Fruit fly (Drosophila melanogaster) whole organism, embryonic: ENCODE data around the gene CG9586.
A peak's percentile ranks its signal among the peaks of the same experiment; 100 is the strongest.

Experiments
- ATbp ChIP-seq: fragments of 200-800 bp; sonication (Bioruptor generic); optimal IDR thresholded peaks from 2 replicates; lab custom pipeline; 2017; ENCODE audit warnings: missing biosample characterization, mild to moderate bottlenecking, missing genetic modification characterization, missing genetic modification reagents
- Adf1 ChIP-seq: fragments of 200-800 bp; sonication (Bioruptor generic); IDR thresholded peaks from 2 replicates; pipeline ENCODE4 v1.3.6; 2022; ENCODE audit warnings: missing biosample characterization, missing genetic modification characterization
- CG10267 ChIP-seq: fragments of 200-800 bp; sonication (Bioruptor generic); optimal IDR thresholded peaks from 2 replicates; lab custom pipeline; 2018; ENCODE audit warnings: missing biosample characterization, mild to moderate bottlenecking, missing genetic modification characterization, moderate library complexity
- CG10274 ChIP-seq: fragments of 200-800 bp; sonication (Bioruptor generic); optimal IDR thresholded peaks from 3 replicates; lab custom pipeline; 2017; ENCODE audit warnings: missing biosample characterization, mild to moderate bottlenecking, missing genetic modification characterization
- CG11398 ChIP-seq: fragments of 200-800 bp; sonication (Bioruptor generic); optimal IDR thresholded peaks from 2 replicates; lab custom pipeline; 2016; ENCODE audit warnings: missing biosample characterization, missing genetic modification characterization
- CG12942 ChIP-seq: fragments of 200-800 bp; sonication (Bioruptor generic); optimal IDR thresholded peaks from 3 replicates; lab custom pipeline; 2016; ENCODE audit warnings: missing biosample characterization, missing genetic modification characterization
- CG13775 ChIP-seq: fragments of 200-800 bp; sonication (Bioruptor generic); optimal IDR thresholded peaks from 3 replicates; lab custom pipeline; 2017; ENCODE audit warnings: missing biosample characterization, mild to moderate bottlenecking, missing genetic modification characterization
- CG14667 ChIP-seq: fragments of 200-800 bp; sonication (Bioruptor generic); IDR thresholded peaks from 2 replicates; pipeline ENCODE4 v1.3.6; 2022; ENCODE audit warnings: missing biosample characterization, missing genetic modification characterization
- CG15073 ChIP-seq: fragments of 200-800 bp; sonication (Bioruptor generic); optimal IDR thresholded peaks from 2 replicates; lab custom pipeline; 2016; ENCODE audit warnings: missing biosample characterization, missing genetic modification characterization
- CG1602 ChIP-seq: fragments of 200-800 bp; sonication (Bioruptor generic); optimal IDR thresholded peaks from 3 replicates; lab custom pipeline; 2016; ENCODE audit warnings: missing biosample characterization, missing genetic modification characterization
- CG18262 ChIP-seq: fragments of 200-800 bp; optimal IDR thresholded peaks from 3 replicates; lab custom pipeline; 2019; ENCODE audit warnings: missing biosample characterization, mild to moderate bottlenecking, missing genetic modification characterization, moderate library complexity
- CG2199 ChIP-seq: fragments of 200-800 bp; sonication (Bioruptor generic); IDR thresholded peaks from 3 replicates; pipeline ENCODE4 v1.3.6; 2022; ENCODE audit warnings: missing biosample characterization, missing genetic modification characterization
- CG30020 ChIP-seq: fragments of 200-800 bp; optimal IDR thresholded peaks from 2 replicates; lab custom pipeline; 2019; ENCODE audit warnings: missing biosample characterization, mild to moderate bottlenecking, missing genetic modification characterization, moderate library complexity
- CG34224 ChIP-seq: fragments of 200-800 bp; sonication (Bioruptor generic); IDR thresholded peaks from 3 replicates; pipeline ENCODE4 v1.3.6; 2022; ENCODE audit warnings: missing biosample characterization, missing genetic modification characterization; ENCODE audit not compliant: partially characterized antibody
- CG34422 ChIP-seq: fragments of 200-800 bp; sonication (Bioruptor generic); IDR thresholded peaks from 3 replicates; pipeline ENCODE4 v1.3.6; 2022; ENCODE audit warnings: missing biosample characterization, missing genetic modification characterization
- CG4328 ChIP-seq: fragments of 200-800 bp; sonication (Bioruptor generic); optimal IDR thresholded peaks from 3 replicates; lab custom pipeline; 2017; ENCODE audit warnings: missing biosample characterization, missing genetic modification reagents, missing genetic modification characterization
- CG4730 ChIP-seq: fragments of 200-800 bp; sonication (Bioruptor generic); IDR thresholded peaks from 2 replicates; pipeline ENCODE4 v1.3.6; 2022; ENCODE audit warnings: missing biosample characterization, missing genetic modification characterization
- CG4820 ChIP-seq: fragments of 200-800 bp; sonication (Bioruptor generic); optimal IDR thresholded peaks from 3 replicates; lab custom pipeline; 2016; ENCODE audit warnings: missing biosample characterization, missing genetic modification characterization
- CG6683 ChIP-seq: fragments of 200-800 bp; sonication (Bioruptor generic); optimal IDR thresholded peaks from 2 replicates; lab custom pipeline; 2017; ENCODE audit warnings: missing biosample characterization, mild to moderate bottlenecking, missing genetic modification characterization, missing genetic modification reagents
- CG7963 ChIP-seq: fragments of 200-800 bp; sonication (Bioruptor generic); IDR thresholded peaks from 3 replicates; pipeline ENCODE4 v1.3.6; 2022; ENCODE audit warnings: missing biosample characterization, missing genetic modification characterization; ENCODE audit not compliant: partially characterized antibody
- CG8359 ChIP-seq: fragments of 200-800 bp; sonication (Bioruptor generic); optimal IDR thresholded peaks from 2 replicates; lab custom pipeline; 2017; ENCODE audit warnings: missing biosample characterization, mild to moderate bottlenecking, missing genetic modification characterization, borderline replicate concordance
- CG8478 ChIP-seq: fragments of >200 bp; optimal IDR thresholded peaks from 2 replicates; lab custom pipeline; 2018
- Dbx ChIP-seq: fragments of 200-800 bp; sonication (Bioruptor generic); IDR thresholded peaks from 3 replicates; pipeline ENCODE4 v1.3.6; 2022; ENCODE audit warnings: missing biosample characterization, missing genetic modification characterization
- Dref ChIP-seq: fragments of 200-800 bp; sonication (Bioruptor generic); IDR thresholded peaks from 2 replicates; pipeline ENCODE4 v1.3.6; 2022; ENCODE audit warnings: missing biosample characterization, missing genetic modification characterization
- H15 ChIP-seq: fragments of 200-800 bp; sonication (Bioruptor generic); IDR thresholded peaks from 3 replicates; pipeline ENCODE4 v1.3.6; 2022; ENCODE audit warnings: missing biosample characterization, missing genetic modification characterization
- H2.0 ChIP-seq: fragments of 200-800 bp; sonication (Bioruptor generic); IDR thresholded peaks from 2 replicates; pipeline ENCODE4 v1.3.6; 2022; ENCODE audit warnings: missing biosample characterization, missing genetic modification characterization
- HHEX ChIP-seq: fragments of 200-800 bp; sonication (Bioruptor generic); optimal IDR thresholded peaks from 3 replicates; lab custom pipeline; 2017; ENCODE audit warnings: missing biosample characterization, mild to moderate bottlenecking, missing genetic modification characterization, missing genetic modification reagents
- Hand ChIP-seq: fragments of 200-800 bp; sonication (Bioruptor generic); optimal IDR thresholded peaks from 2 replicates; lab custom pipeline; 2017; ENCODE audit warnings: mild to moderate bottlenecking, missing biosample characterization, missing genetic modification reagents, missing genetic modification characterization
- NFAT ChIP-seq: fragments of 200-800 bp; sonication (Bioruptor generic); IDR thresholded peaks from 2 replicates; pipeline ENCODE4 v1.3.6; 2022; ENCODE audit warnings: missing biosample characterization, missing genetic modification characterization
- Nf-YA ChIP-seq: fragments of 200-800 bp; sonication (Bioruptor generic); IDR thresholded peaks from 2 replicates; pipeline ENCODE4 v1.3.6; 2022; ENCODE audit warnings: missing biosample characterization, missing genetic modification characterization
- Nf-YB ChIP-seq: fragments of 200-800 bp; sonication (Bioruptor generic); optimal IDR thresholded peaks from 3 replicates; lab custom pipeline; 2019; ENCODE audit warnings: missing biosample characterization, mild to moderate bottlenecking, missing genetic modification characterization, moderate library complexity
- Pdp1 ChIP-seq, 2 experiments: fragments of 200-800 bp; sonication (Bioruptor generic); optimal IDR thresholded peaks; 3 replicates each; lab custom pipeline; 2016; ENCODE audit warnings: missing biosample characterization in 2 of 2, missing genetic modification characterization in 2 of 2, mild to moderate bottlenecking in 1 of 2, moderate library complexity in 1 of 2
- Sry-δ ChIP-seq: fragments of 200-800 bp; sonication (Bioruptor generic); optimal IDR thresholded peaks from 2 replicates; lab custom pipeline; 2016; ENCODE audit warnings: missing biosample characterization, missing genetic modification characterization
- btn ChIP-seq: fragments of 200-800 bp; sonication (Bioruptor generic); optimal IDR thresholded peaks from 2 replicates; lab custom pipeline; 2016; ENCODE audit warnings: missing biosample characterization, missing genetic modification characterization
- cas ChIP-seq: fragments of 200-800 bp; sonication (Bioruptor generic); IDR thresholded peaks from 2 replicates; pipeline ENCODE4 v1.3.6; 2022; ENCODE audit warnings: missing biosample characterization, missing genetic modification characterization
- chinmo ChIP-seq: fragments of 200-800 bp; sonication (Bioruptor generic); IDR thresholded peaks from 4 replicates; pipeline ENCODE4 v1.3.6; 2022; ENCODE audit warnings: missing biosample characterization, missing genetic modification characterization; ENCODE audit not compliant: partially characterized antibody
- chm ChIP-seq: fragments of 200-800 bp; sonication (Bioruptor generic); IDR thresholded peaks from 2 replicates; pipeline ENCODE4 v1.3.6; 2022; ENCODE audit warnings: missing biosample characterization, missing genetic modification characterization
- ci ChIP-seq: fragments of 200-800 bp; sonication (Bioruptor generic); IDR thresholded peaks from 3 replicates; pipeline ENCODE4 v1.3.6; 2022; ENCODE audit warnings: missing biosample characterization, missing genetic modification characterization
- dmrt11E ChIP-seq: fragments of 200-800 bp; sonication (Bioruptor generic); optimal IDR thresholded peaks from 3 replicates; lab custom pipeline; 2018; ENCODE audit warnings: missing biosample characterization, mild to moderate bottlenecking, missing genetic modification characterization, moderate library complexity
- dmrt99B ChIP-seq: fragments of 200-800 bp; sonication (Bioruptor generic); optimal IDR thresholded peaks from 2 replicates; lab custom pipeline; 2018; ENCODE audit warnings: missing biosample characterization, mild to moderate bottlenecking, missing genetic modification characterization, moderate library complexity
- gcm2 ChIP-seq: fragments of 200-800 bp; sonication (Bioruptor generic); optimal IDR thresholded peaks from 2 replicates; lab custom pipeline; 2016; ENCODE audit warnings: missing biosample characterization, missing genetic modification characterization
- gfzf ChIP-seq: fragments of 200-800 bp; sonication (Bioruptor generic); optimal IDR thresholded peaks from 2 replicates; lab custom pipeline; 2016; ENCODE audit warnings: missing biosample characterization, mild to moderate bottlenecking, missing genetic modification characterization, moderate library complexity
- grn ChIP-seq: fragments of 200-800 bp; sonication (Bioruptor generic); optimal IDR thresholded peaks from 3 replicates; lab custom pipeline; 2017; ENCODE audit warnings: missing biosample characterization, missing genetic modification characterization
- jumu ChIP-seq: fragments of 200-800 bp; sonication (Bioruptor generic); optimal IDR thresholded peaks from 3 replicates; lab custom pipeline; 2016; ENCODE audit warnings: missing biosample characterization, missing genetic modification characterization
- luna ChIP-seq: fragments of 200-800 bp; sonication (Bioruptor generic); optimal IDR thresholded peaks from 2 replicates; lab custom pipeline; 2016; ENCODE audit warnings: missing biosample characterization, missing genetic modification characterization
- nmo ChIP-seq: fragments of 200-800 bp; sonication (Bioruptor generic); optimal IDR thresholded peaks from 2 replicates; lab custom pipeline; 2018; ENCODE audit warnings: missing biosample characterization, mild to moderate bottlenecking, missing genetic modification characterization, moderate library complexity
- seq ChIP-seq: fragments of 200-800 bp; sonication (Bioruptor generic); IDR thresholded peaks from 2 replicates; pipeline ENCODE4 v1.3.6; 2022; ENCODE audit warnings: missing biosample characterization, missing genetic modification characterization
- slp2 ChIP-seq: fragments of 200-800 bp; sonication (Bioruptor generic); optimal IDR thresholded peaks from 2 replicates; lab custom pipeline; 2016; ENCODE audit warnings: missing biosample characterization, missing genetic modification characterization
- toy ChIP-seq: fragments of 200-800 bp; sonication (Bioruptor generic); IDR thresholded peaks from 2 replicates; pipeline ENCODE4 v1.3.6; 2022; ENCODE audit warnings: missing biosample characterization, missing genetic modification characterization
- vnd ChIP-seq: fragments of 200-800 bp; sonication (Bioruptor generic); IDR thresholded peaks from 3 replicates; pipeline ENCODE4 v1.3.6; 2022; ENCODE audit warnings: missing biosample characterization, missing genetic modification characterization; ENCODE audit not compliant: partially characterized antibody
- zen2 ChIP-seq: fragments of 200-800 bp; sonication (Bioruptor generic); IDR thresholded peaks from 3 replicates; pipeline ENCODE4 v1.3.6; 2022; ENCODE audit warnings: missing biosample characterization, missing genetic modification characterization; ENCODE audit not compliant: partially characterized antibody
- zf30C ChIP-seq: fragments of 200-800 bp; sonication (Bioruptor generic); optimal IDR thresholded peaks from 3 replicates; lab custom pipeline; 2018; ENCODE audit warnings: missing biosample characterization, mild to moderate bottlenecking, missing genetic modification characterization

The CG9586 gene

DNA sequence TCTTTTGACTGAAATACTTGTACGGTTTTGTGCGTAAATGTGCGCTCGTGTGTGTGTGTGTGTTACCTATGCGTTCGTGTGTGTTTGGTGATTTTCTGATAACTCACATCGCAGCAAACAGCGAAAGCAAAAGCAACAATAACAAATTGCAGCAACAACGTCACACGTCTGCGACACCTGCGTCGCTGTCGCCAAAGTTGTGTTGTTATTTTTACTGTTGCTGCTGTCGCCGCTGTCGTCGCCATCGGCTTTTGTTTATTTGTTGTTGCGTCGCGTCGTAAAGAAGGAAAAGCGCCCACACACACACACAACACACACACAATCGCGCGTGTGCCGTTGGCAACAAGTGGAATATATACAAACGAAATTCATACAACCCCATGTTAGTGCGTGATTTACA, 687 bp upstream of the CG9586 start (continued):
- peak; percentile 43 for TF ChIP-seq CG8478 (lab: Kevin White, UChicago)
- no peak for TF ChIP-seq H2.0 (GFP tag; lab: Robert Waterston, UW)
- TF ChIP-seq CG34224, result no peak
- no peak for TF ChIP-seq CG10267
- peak; percentile 50 for TF ChIP-seq grn (GFP tag; lab: Kevin White, UChicago)
- TF ChIP-seq vnd (GFP tag; lab: Robert Waterston, UW), result no peak
- no peak for TF ChIP-seq nmo
- no peak for TF ChIP-seq Nf-YB (GFP tag; lab: Kevin White, UChicago)
- TF ChIP-seq zf30C (GFP tag; lab: Kevin White, UChicago), result no peak
- TF ChIP-seq zen2 (GFP tag; lab: Robert Waterston, UW), result 0 out of 3 replicates have a peak, but pooled peaks have one; percentile 5
- no peak for TF ChIP-seq CG10274 (GFP tag; lab: Kevin White, UChicago)
- no peak for TF ChIP-seq H15 (GFP tag; lab: Robert Waterston, UW)
- no peak for TF ChIP-seq Dbx
- 0 out of 3 replicates have a peak, but pooled peaks have one; percentile 18 for TF ChIP-seq CG2199
- TF ChIP-seq CG7963 (GFP tag; lab: Robert Waterston, UW), result no peak
- TF ChIP-seq slp2 (GFP tag; lab: Kevin White, UChicago), result no peak
- TF ChIP-seq CG8359 (GFP tag; lab: Kevin White, UChicago), result no peak
- TF ChIP-seq gfzf (GFP tag; lab: Kevin White, UChicago), result no peak
- TF ChIP-seq CG4820 (GFP tag; lab: Kevin White, UChicago), result no peak
- no peak for TF ChIP-seq CG34422 (GFP tag; lab: Robert Waterston, UW)
- peak; percentile 60 for TF ChIP-seq Adf1 (GFP tag; lab: Robert Waterston, UW)
- TF ChIP-seq Dref, result no peak
- no peak for TF ChIP-seq Pdp1 (GFP tag; optimal IDR thresholded peaks at IDR 0.05; lab: Kevin White, UChicago)
- TF ChIP-seq NFAT (GFP tag; lab: Robert Waterston, UW), result no peak
- TF ChIP-seq jumu, result no peak
- 0 out of 3 replicates have a peak, but pooled peaks have one; percentile 10 for TF ChIP-seq ci (GFP tag; lab: Robert Waterston, UW)
- no peak for TF ChIP-seq CG4730
- TF ChIP-seq toy (GFP tag; lab: Robert Waterston, UW), result no peak
- TF ChIP-seq CG18262, result no peak
- no peak for TF ChIP-seq CG11398 (GFP tag; lab: Kevin White, UChicago)
- TF ChIP-seq Nf-YA (GFP tag; lab: Robert Waterston, UW), result no peak
- TF ChIP-seq CG6683 (GFP tag; lab: Kevin White, UChicago), result no peak
- peak; percentile 89; the same call in 2 of the 4 replicates for TF ChIP-seq chinmo
- no peak for TF ChIP-seq seq (GFP tag; lab: Robert Waterston, UW)
- no peak for TF ChIP-seq luna
- no peak for TF ChIP-seq gcm2 (GFP tag; lab: Kevin White, UChicago)
- no peak for TF ChIP-seq dmrt99B (tag; lab: Kevin White, UChicago)
- no peak for TF ChIP-seq CG30020
- no peak for TF ChIP-seq CG15073 (GFP tag; lab: Kevin White, UChicago)
- TF ChIP-seq cas (GFP tag; lab: Robert Waterston, UW), result no peak
- no peak for TF ChIP-seq HHEX (GFP tag; lab: Kevin White, UChicago)
- TF ChIP-seq Hand, result no peak
- TF ChIP-seq CG4328 (GFP tag; lab: Kevin White, UChicago), result no peak
- TF ChIP-seq dmrt11E (tag; lab: Kevin White, UChicago), result no peak
- TF ChIP-seq CG1602 (GFP tag; lab: Kevin White, UChicago), result no peak
- TF ChIP-seq CG12942, result no peak
- no peak for TF ChIP-seq Sry-δ (GFP tag; lab: Kevin White, UChicago)
- TF ChIP-seq ATbp (GFP tag; lab: Kevin White, UChicago), result no peak
- peak; percentile 22; the same call in 1 of the 2 replicates for TF ChIP-seq chm (GFP tag; lab: Robert Waterston, UW)
- no peak for TF ChIP-seq btn (GFP tag; lab: Kevin White, UChicago)
- TF ChIP-seq CG13775, result no peak
- no peak for TF ChIP-seq CG14667 (GFP tag; lab: Robert Waterston, UW)
